Worm (Caenorhabditis elegans): ENCODE data around the gene lgc-18.

DNA sequence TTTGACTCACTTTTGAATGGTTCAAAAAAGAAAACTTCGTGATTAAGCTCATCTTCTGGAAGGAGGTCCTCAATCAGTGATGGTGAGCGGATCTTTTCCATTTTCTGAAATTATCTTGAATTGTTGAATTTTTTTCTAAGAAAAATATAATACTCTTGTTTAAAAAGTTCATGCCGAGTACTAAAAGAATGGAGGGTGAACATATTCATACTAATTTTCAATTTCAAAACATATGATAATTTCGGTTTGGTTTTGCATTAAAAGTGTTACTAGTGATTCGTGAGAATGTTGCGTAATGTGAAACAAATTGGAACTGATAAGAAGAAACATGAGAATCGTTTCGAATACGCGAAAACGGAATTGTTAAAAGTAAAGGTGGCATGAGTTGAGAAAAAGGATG is 15.6 kb downstream of the lgc-18 start, which contains the start of gene lyst-1:
- no peak for TF ChIP-seq ama-1 (optimal IDR thresholded peaks at IDR 0.05)
- TF ChIP-seq F13C5.2 (tag; optimal IDR thresholded peaks at IDR 0.05), result no peak
- TF ChIP-seq hmg-4 (GFP tag; optimal IDR thresholded peaks at IDR 0.05), result no peak
- TF ChIP-seq aly-1 (tag; optimal IDR thresholded peaks at IDR 0.05), result no peak
- no peak for TF ChIP-seq flt-1 (GFP tag; IDR thresholded peaks at IDR 0.05)
- no peak for TF ChIP-seq tbx-37 (GFP tag; conservative IDR thresholded peaks at IDR 0.05)
- no peak for TF ChIP-seq B0310.2 (tag; optimal IDR thresholded peaks at IDR 0.05)
- no peak for TF ChIP-seq ceh-13 (GFP tag; optimal IDR thresholded peaks at IDR 0.05)
- TF ChIP-seq tbx-11 (GFP tag; IDR thresholded peaks at IDR 0.05), result no peak
- no peak for TF ChIP-seq hnd-1 (tag; optimal IDR thresholded peaks at IDR 0.05)
